Fruit fly (Drosophila melanogaster) whole organism, pupa: ENCODE data around the gene Mst85C.

Source experiments
- CG12605 ChIP-seq: fragments of 200-800 bp; sonication (Bioruptor generic); IDR thresholded peaks from 2 replicates; pipeline ENCODE4 v1.3.6; 2022; ENCODE audit warnings: missing biosample characterization, missing genetic modification characterization
- CG14655 ChIP-seq: fragments of 200-800 bp; sonication (Bioruptor generic); optimal IDR thresholded peaks from 3 replicates; lab custom pipeline; 2017; ENCODE audit warnings: mild to moderate bottlenecking, missing biosample characterization, missing genetic modification reagents, missing genetic modification characterization
- CG17806 ChIP-seq: fragments of 200-800 bp; sonication (Bioruptor generic); optimal IDR thresholded peaks from 2 replicates; lab custom pipeline; 2018; ENCODE audit warnings: missing biosample characterization, mild to moderate bottlenecking, missing genetic modification characterization, moderate library complexity
- CG32121 ChIP-seq: fragments of 200-800 bp; sonication (Bioruptor generic); IDR thresholded peaks from 2 replicates; pipeline ENCODE4 v1.3.6; 2022; ENCODE audit warnings: missing biosample characterization, missing genetic modification characterization
- CG4496 ChIP-seq: fragments of 200-800 bp; sonication (Bioruptor generic); IDR thresholded peaks from 3 replicates; pipeline ENCODE4 v1.3.6; 2022; ENCODE audit warnings: missing biosample characterization, missing genetic modification characterization
- CG8159 ChIP-seq: fragments of 200-800 bp; sonication (Bioruptor generic); optimal IDR thresholded peaks from 3 replicates; lab custom pipeline; 2018; ENCODE audit warnings: missing biosample characterization, mild to moderate bottlenecking, missing genetic modification characterization, moderate library complexity
- CG8301 ChIP-seq: fragments of 200-800 bp; sonication (Bioruptor generic); optimal IDR thresholded peaks from 2 replicates; lab custom pipeline; 2018; ENCODE audit warnings: missing biosample characterization, mild to moderate bottlenecking, missing genetic modification characterization
- CG9948 ChIP-seq: fragments of 200-800 bp; sonication (Bioruptor generic); optimal IDR thresholded peaks from 2 replicates; lab custom pipeline; 2018; ENCODE audit warnings: missing biosample characterization, mild to moderate bottlenecking, missing genetic modification characterization, moderate library complexity
- EcR ChIP-seq: fragments of 200-800 bp; sonication (Bioruptor generic); optimal IDR thresholded peaks from 3 replicates; lab custom pipeline; 2019; ENCODE audit warnings: missing biosample characterization, missing genetic modification characterization, mild to moderate bottlenecking, moderate library complexity, missing genetic modification reagents
- Pif1B ChIP-seq: fragments of 200-800 bp; sonication (Bioruptor generic); optimal IDR thresholded peaks from 3 replicates; lab custom pipeline; 2016; ENCODE audit warnings: missing biosample characterization, missing genetic modification characterization
- Snoo ChIP-seq: fragments of 200-800 bp; sonication (Bioruptor generic); optimal IDR thresholded peaks from 3 replicates; lab custom pipeline; 2017; ENCODE audit warnings: missing biosample characterization, mild to moderate bottlenecking, missing genetic modification characterization, inconsistent platforms
- fd96Ca ChIP-seq: fragments of 200-800 bp; sonication (Bioruptor generic); IDR thresholded peaks from 3 replicates; pipeline ENCODE4 v1.3.6; 2022; ENCODE audit warnings: missing biosample characterization, missing genetic modification characterization
- gl ChIP-seq: fragments of 200-800 bp; sonication (Bioruptor generic); optimal IDR thresholded peaks from 2 replicates; lab custom pipeline; 2018; ENCODE audit warnings: missing biosample characterization, mild to moderate bottlenecking, missing genetic modification characterization

dm6 chr3R:9057398-9058058 is 9.1 kb downstream of the Mst85C start:
- peak; percentile 96 for TF ChIP-seq Snoo
- peak; percentile 93 for TF ChIP-seq CG9948 (tag; lab: Kevin White, UChicago)
- no peak for TF ChIP-seq CG4496 (GFP tag; lab: Robert Waterston, UW)
- TF ChIP-seq CG12605: no peak
- TF ChIP-seq EcR: peak; percentile 57
- TF ChIP-seq CG8301 (tag; lab: Kevin White, UChicago): peak; percentile 97
- peak; percentile 98 for TF ChIP-seq CG14655 (GFP tag; lab: Kevin White, UChicago)
- TF ChIP-seq Pif1B (GFP tag; lab: Kevin White, UChicago): peak; percentile 89
- TF ChIP-seq CG32121 (GFP tag; lab: Robert Waterston, UW): no peak
- peak; percentile 87 for TF ChIP-seq gl
- peak; percentile 87 for TF ChIP-seq CG17806 (tag; lab: Kevin White, UChicago)
- TF ChIP-seq CG8159 (tag; lab: Kevin White, UChicago): peak; percentile 89
- TF ChIP-seq fd96Ca: no peak
